Worm (Caenorhabditis elegans): Measurements from ENCODE around the gene R09H10.1.

R09H10.1 gene

ce11 chrIV:10609920-10610319, 9.8 kb downstream of the R09H10.1 start:
- TF ChIP-seq hnd-1 (tag; optimal IDR thresholded peaks at IDR 0.05) (no peak), B0310.2 (tag; optimal IDR thresholded peaks at IDR 0.05) (no peak), hmg-4 (GFP tag; optimal IDR thresholded peaks at IDR 0.05) (no peak), scrt-1 (GFP tag; IDR thresholded peaks at IDR 0.05) (no peak), tbx-11 (GFP tag; IDR thresholded peaks at IDR 0.05) (no peak), F13C5.2 (tag; optimal IDR thresholded peaks at IDR 0.05) (no peak)

- TF ChIP-seq hmg-4 (GFP tag; optimal IDR thresholded peaks at IDR 0.05), result no peak
- TF ChIP-seq hmbx-1 (tag; optimal IDR thresholded peaks at IDR 0.05), result no peak
- no peak for TF ChIP-seq ets-7 (tag; optimal IDR thresholded peaks at IDR 0.05)
- TF ChIP-seq scrt-1 (GFP tag; IDR thresholded peaks at IDR 0.05), result no peak
- TF ChIP-seq ama-1 (optimal IDR thresholded peaks at IDR 0.05), result no peak
- TF ChIP-seq sea-1 (GFP tag; conservative IDR thresholded peaks at IDR 0.05), result no peak
- TF ChIP-seq pes-1 (GFP tag; IDR thresholded peaks at IDR 0.05), result no peak
- TF ChIP-seq ceh-13 (GFP tag; optimal IDR thresholded peaks at IDR 0.05), result no peak
- no peak for TF ChIP-seq tbx-37 (GFP tag; conservative IDR thresholded peaks at IDR 0.05)
- no peak for TF ChIP-seq F13C5.2 (tag; optimal IDR thresholded peaks at IDR 0.05)
Measured at ce11 chrIV:10612281-10612680, 12.2 kb downstream of the R09H10.1 start.

ce11 chrIV:10614918-10615477, 14.9 kb downstream of the R09H10.1 start, which contains the start of gene ptr-14:
Gene ptr-14, plus strand, starts transcription at chrIV:10615427.
- no peak for TF ChIP-seq hmg-4 (GFP tag; optimal IDR thresholded peaks at IDR 0.05)
- no peak for TF ChIP-seq B0310.2 (tag; optimal IDR thresholded peaks at IDR 0.05)
- TF ChIP-seq pes-1 (GFP tag; IDR thresholded peaks at IDR 0.05), result no peak
- TF ChIP-seq flt-1 (GFP tag; IDR thresholded peaks at IDR 0.05), result no peak
- no peak for TF ChIP-seq hmbx-1 (tag; optimal IDR thresholded peaks at IDR 0.05)
- no peak for TF ChIP-seq tra-4 (tag; optimal IDR thresholded peaks at IDR 0.05)
- no peak for TF ChIP-seq tbx-11 (GFP tag; IDR thresholded peaks at IDR 0.05)
- no peak for TF ChIP-seq F13C5.2 (tag; optimal IDR thresholded peaks at IDR 0.05)
- TF ChIP-seq ceh-36 (tag; optimal IDR thresholded peaks at IDR 0.05), result no peak
- no peak for TF ChIP-seq tbx-37 (GFP tag; conservative IDR thresholded peaks at IDR 0.05)
- no peak for TF ChIP-seq ets-7 (tag; optimal IDR thresholded peaks at IDR 0.05)
- TF ChIP-seq ceh-13 (GFP tag; optimal IDR thresholded peaks at IDR 0.05), result no peak
- TF ChIP-seq aly-1 (tag; optimal IDR thresholded peaks at IDR 0.05), result no peak
- no peak for TF ChIP-seq hnd-1 (tag; optimal IDR thresholded peaks at IDR 0.05)
- TF ChIP-seq scrt-1 (GFP tag; IDR thresholded peaks at IDR 0.05), result no peak
- no peak for TF ChIP-seq ama-1 (optimal IDR thresholded peaks at IDR 0.05)
- no peak for TF ChIP-seq sea-1 (GFP tag; conservative IDR thresholded peaks at IDR 0.05)

ce11 chrIV:10616366-10616765, 16.3 kb downstream of the R09H10.1 start:
- TF ChIP-seq ets-7 (tag; optimal IDR thresholded peaks at IDR 0.05) (no peak), tbx-37 (GFP tag; conservative IDR thresholded peaks at IDR 0.05) (no peak), ceh-13 (GFP tag; optimal IDR thresholded peaks at IDR 0.05) (no peak), tra-4 (tag; optimal IDR thresholded peaks at IDR 0.05) (no peak), sea-1 (GFP tag; conservative IDR thresholded peaks at IDR 0.05) (no peak), B0310.2 (tag; optimal IDR thresholded peaks at IDR 0.05) (no peak), hmbx-1 (tag; optimal IDR thresholded peaks at IDR 0.05) (no peak), pes-1 (GFP tag; IDR thresholded peaks at IDR 0.05) (no peak)

ce11 chrIV:10617099-10617498, 17.0 kb downstream of the R09H10.1 start:
- TF ChIP-seq F13C5.2 (tag; optimal IDR thresholded peaks at IDR 0.05), result no peak
- no peak for TF ChIP-seq hmg-4 (GFP tag; optimal IDR thresholded peaks at IDR 0.05)
- no peak for TF ChIP-seq B0310.2 (tag; optimal IDR thresholded peaks at IDR 0.05)
- TF ChIP-seq flt-1 (GFP tag; IDR thresholded peaks at IDR 0.05), result no peak
- no peak for TF ChIP-seq hnd-1 (tag; optimal IDR thresholded peaks at IDR 0.05)
- TF ChIP-seq tra-4 (tag; optimal IDR thresholded peaks at IDR 0.05), result no peak
- TF ChIP-seq pes-1 (GFP tag; IDR thresholded peaks at IDR 0.05), result no peak
- no peak for TF ChIP-seq ama-1 (optimal IDR thresholded peaks at IDR 0.05)
- no peak for TF ChIP-seq aly-1 (tag; optimal IDR thresholded peaks at IDR 0.05)
- TF ChIP-seq ets-7 (tag; optimal IDR thresholded peaks at IDR 0.05), result no peak
- TF ChIP-seq ceh-13 (GFP tag; optimal IDR thresholded peaks at IDR 0.05), result no peak
- no peak for TF ChIP-seq hmbx-1 (tag; optimal IDR thresholded peaks at IDR 0.05)

ce11 chrIV:10620811-10621210, 20.7 kb downstream of the R09H10.1 start, which contains the start of gene R09H10.7:
Gene R09H10.7, plus strand, starts transcription at chrIV:10621111.
- TF ChIP-seq hnd-1 (tag; optimal IDR thresholded peaks at IDR 0.05) (no peak), scrt-1 (GFP tag; IDR thresholded peaks at IDR 0.05) (no peak), aly-1 (tag; optimal IDR thresholded peaks at IDR 0.05) (no peak), tbx-37 (GFP tag; conservative IDR thresholded peaks at IDR 0.05) (no peak), ceh-36 (tag; optimal IDR thresholded peaks at IDR 0.05) (no peak), flt-1 (GFP tag; IDR thresholded peaks at IDR 0.05) (no peak), pes-1 (GFP tag; IDR thresholded peaks at IDR 0.05) (no peak), ama-1 (optimal IDR thresholded peaks at IDR 0.05) (no peak), hmg-4 (GFP tag; optimal IDR thresholded peaks at IDR 0.05) (no peak), tra-4 (tag; optimal IDR thresholded peaks at IDR 0.05) (no peak), sea-1 (GFP tag; conservative IDR thresholded peaks at IDR 0.05) (no peak), ets-7 (tag; optimal IDR thresholded peaks at IDR 0.05) (no peak), tbx-11 (GFP tag; IDR thresholded peaks at IDR 0.05) (no peak)

- TF ChIP-seq flt-1 (GFP tag; IDR thresholded peaks at IDR 0.05), result no peak
- TF ChIP-seq scrt-1 (GFP tag; IDR thresholded peaks at IDR 0.05), result no peak
- TF ChIP-seq tbx-37 (GFP tag; conservative IDR thresholded peaks at IDR 0.05), result no peak
- TF ChIP-seq aly-1 (tag; optimal IDR thresholded peaks at IDR 0.05), result no peak
- no peak for TF ChIP-seq ceh-36 (tag; optimal IDR thresholded peaks at IDR 0.05)
- TF ChIP-seq hmg-4 (GFP tag; optimal IDR thresholded peaks at IDR 0.05), result no peak
- no peak for TF ChIP-seq ets-7 (tag; optimal IDR thresholded peaks at IDR 0.05)
- no peak for TF ChIP-seq hmbx-1 (tag; optimal IDR thresholded peaks at IDR 0.05)
- TF ChIP-seq F13C5.2 (tag; optimal IDR thresholded peaks at IDR 0.05), result no peak
Measured at ce11 chrIV:10628724-10629123, 28.6 kb downstream of the R09H10.1 start, which contains the start of gene R09H10.5. Gene R09H10.5, minus strand, starts transcription at chrIV:10628829.
